Worm (Caenorhabditis elegans) whole organism, mixed stage, embryonic: Measurements from ENCODE around the gene F55F3.4.
A peak's percentile ranks its signal among the peaks of the same experiment; 100 is the strongest.

Experiments used
- M03D4.4 ChIP-seq: sonication (generic microtip); optimal IDR thresholded peaks from 2 replicates; lab custom pipeline; 2017; ENCODE audit warnings: mild to moderate bottlenecking, missing genetic modification characterization, missing compliant biosample characterization
- bed-3 ChIP-seq: fragments of 200-800 bp; sonication (Bioruptor generic); optimal IDR thresholded peaks from 3 replicates; lab custom pipeline; 2018; ENCODE audit warnings: mild to moderate bottlenecking, missing genetic modification characterization, moderate library complexity, missing compliant biosample characterization
- blmp-1 ChIP-seq: fragments of 150-350 bp; optimal IDR thresholded peaks from 2 replicates; lab custom pipeline; 2014; ENCODE audit warnings: missing biosample characterization, missing genetic modification characterization
- ceh-39 ChIP-seq: fragments of 150-350 bp; optimal IDR thresholded peaks from 2 replicates; lab custom pipeline; 2014; ENCODE audit warnings: missing biosample characterization, missing genetic modification characterization
- ceh-43 ChIP-seq: fragments of 200-800 bp; sonication (Bioruptor generic); optimal IDR thresholded peaks from 2 replicates; lab custom pipeline; 2018; ENCODE audit warnings: mild to moderate bottlenecking, missing genetic modification characterization, moderate library complexity, missing compliant biosample characterization
- ces-1 ChIP-seq: fragments of 150-350 bp; optimal IDR thresholded peaks from 2 replicates; lab custom pipeline; 2014; ENCODE audit warnings: missing biosample characterization, missing genetic modification reagents, missing genetic modification characterization
- cnd-1 ChIP-seq: fragments of 200-800 bp; sonication (Bioruptor generic); optimal IDR thresholded peaks from 2 replicates; lab custom pipeline; 2018; ENCODE audit warnings: mild to moderate bottlenecking, missing genetic modification characterization, missing compliant biosample characterization
- drap-1 ChIP-seq: fragments of 200-800 bp; sonication (Bioruptor generic); optimal IDR thresholded peaks from 3 replicates; lab custom pipeline; 2018; ENCODE audit warnings: mild to moderate bottlenecking, missing genetic modification characterization, missing compliant biosample characterization
- elt-1 ChIP-seq: sonication (generic microtip); optimal IDR thresholded peaks from 2 replicates; lab custom pipeline; 2017; ENCODE audit warnings: missing genetic modification characterization, mild to moderate bottlenecking, missing compliant biosample characterization, antibody characterized with exemption, moderate library complexity, borderline replicate concordance; ENCODE audit not compliant: insufficient read depth
- elt-3 ChIP-seq: fragments of 150-350 bp; optimal IDR thresholded peaks from 2 replicates; lab custom pipeline; 2014; ENCODE audit warnings: missing biosample characterization, missing genetic modification characterization
- flh-1 ChIP-seq: fragments of 200-800 bp; sonication (Bioruptor generic); optimal IDR thresholded peaks from 2 replicates; lab custom pipeline; 2018; ENCODE audit warnings: mild to moderate bottlenecking, missing genetic modification characterization, moderate library complexity, missing compliant biosample characterization
- ham-2 ChIP-seq: fragments of 200-800 bp; sonication (Bioruptor generic); optimal IDR thresholded peaks from 2 replicates; lab custom pipeline; 2018; ENCODE audit warnings: mild to moderate bottlenecking, missing genetic modification characterization, missing compliant biosample characterization
- hlh-1 ChIP-seq: fragments of 150-350 bp; optimal IDR thresholded peaks from 2 replicates; lab custom pipeline; 2014; ENCODE audit warnings: missing biosample characterization, missing genetic modification reagents, missing genetic modification characterization
- lin-13 ChIP-seq: fragments of 150-350 bp; optimal IDR thresholded peaks from 2 replicates; lab custom pipeline; 2014; ENCODE audit warnings: missing biosample characterization, missing genetic modification characterization
- lsy-2 ChIP-seq: fragments of 150-350 bp; optimal IDR thresholded peaks from 2 replicates; lab custom pipeline; 2014; ENCODE audit warnings: missing biosample characterization, missing genetic modification characterization
- mab-5 ChIP-seq: fragments of 150-350 bp; optimal IDR thresholded peaks from 2 replicates; lab custom pipeline; 2014; ENCODE audit warnings: missing biosample characterization, missing genetic modification characterization
- nhr-12 ChIP-seq: fragments of 150-350 bp; optimal IDR thresholded peaks from 2 replicates; lab custom pipeline; 2014; ENCODE audit warnings: missing biosample characterization, missing genetic modification characterization
- nhr-2 ChIP-seq: fragments of 150-350 bp; optimal IDR thresholded peaks from 2 replicates; lab custom pipeline; 2014; ENCODE audit warnings: missing biosample characterization, missing genetic modification characterization
- nhr-237 ChIP-seq: fragments of 150-350 bp; optimal IDR thresholded peaks from 2 replicates; lab custom pipeline; 2014; ENCODE audit warnings: missing biosample characterization, missing genetic modification characterization
- nhr-28 ChIP-seq: fragments of 150-350 bp; optimal IDR thresholded peaks from 2 replicates; lab custom pipeline; 2014; ENCODE audit warnings: missing biosample characterization, missing genetic modification characterization
- nhr-76 ChIP-seq: sonication (generic microtip); optimal IDR thresholded peaks from 2 replicates; lab custom pipeline; 2017; ENCODE audit warnings: missing biosample characterization, missing genetic modification characterization
- pha-4 ChIP-seq: fragments of 150-350 bp; optimal IDR thresholded peaks from 2 replicates; lab custom pipeline; 2018; ENCODE audit warnings: missing biosample characterization, missing genetic modification reagents, missing genetic modification characterization
- sem-2 ChIP-seq: fragments of 200-800 bp; sonication (Bioruptor generic); optimal IDR thresholded peaks from 2 replicates; lab custom pipeline; 2018; ENCODE audit warnings: mild to moderate bottlenecking, missing genetic modification characterization, missing compliant biosample characterization
- sptf-1 ChIP-seq: sonication (generic microtip); optimal IDR thresholded peaks from 2 replicates; lab custom pipeline; 2017; ENCODE audit warnings: mild to moderate bottlenecking, missing genetic modification characterization, moderate library complexity, missing compliant biosample characterization
- tbx-8 ChIP-seq: fragments of 200-800 bp; sonication (Bioruptor generic); optimal IDR thresholded peaks from 2 replicates; lab custom pipeline; 2018; ENCODE audit warnings: mild to moderate bottlenecking, missing genetic modification characterization, moderate library complexity, missing compliant biosample characterization
- unc-120 ChIP-seq: sonication (generic microtip); optimal IDR thresholded peaks from 2 replicates; lab custom pipeline; 2017; ENCODE audit warnings: missing genetic modification characterization, missing compliant biosample characterization; ENCODE audit not compliant: poor library complexity, severe bottlenecking
- unc-39 ChIP-seq: fragments of 150-350 bp; optimal IDR thresholded peaks from 2 replicates; lab custom pipeline; 2014; ENCODE audit warnings: missing biosample characterization, missing genetic modification characterization
- unc-62 ChIP-seq: fragments of 150-350 bp; optimal IDR thresholded peaks from 2 replicates; lab custom pipeline; 2014; ENCODE audit warnings: missing biosample characterization, missing genetic modification reagents, missing genetic modification characterization
- zip-8 ChIP-seq: fragments of 150-350 bp; optimal IDR thresholded peaks from 2 replicates; lab custom pipeline; 2014; ENCODE audit warnings: missing biosample characterization, missing genetic modification characterization
- ztf-11 ChIP-seq: fragments of 150-350 bp; optimal IDR thresholded peaks from 2 replicates; lab custom pipeline; 2014; ENCODE audit warnings: missing biosample characterization, missing genetic modification characterization

Gene F55F3.4

DNA sequence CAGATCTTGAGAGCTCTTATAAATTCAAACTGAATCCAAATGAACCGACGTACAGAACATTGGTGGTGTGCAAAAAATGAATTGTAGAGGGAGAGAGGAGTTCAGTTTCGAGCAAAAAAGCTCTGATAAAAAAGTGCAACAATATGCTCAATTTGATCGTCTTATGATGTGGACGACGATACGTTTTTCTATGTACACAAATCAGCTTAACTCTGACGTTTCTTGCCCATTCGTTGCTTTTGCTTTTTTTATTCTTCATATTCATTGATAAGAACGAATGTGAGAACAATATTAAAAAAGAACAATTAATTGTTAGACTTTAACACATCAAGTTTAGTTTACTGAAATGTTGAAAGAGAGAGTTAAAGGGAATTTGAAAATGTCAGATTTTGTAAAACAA, 11.2 kb upstream of the F55F3.4 start:
- TF ChIP-seq hlh-1 (tag; lab: Kevin White, UChicago) = no peak
- no peak for TF ChIP-seq mab-5 (tag; lab: Kevin White, UChicago)
- TF ChIP-seq nhr-76 = no peak
- TF ChIP-seq nhr-2 = no peak
- no peak for TF ChIP-seq ceh-39 (tag; lab: Kevin White, UChicago)
- no peak for TF ChIP-seq ztf-11 (tag; lab: Kevin White, UChicago)
- no peak for TF ChIP-seq ceh-43 (GFP tag; lab: Kevin White, UChicago)
- TF ChIP-seq drap-1 = no peak
- no peak for TF ChIP-seq nhr-12 (tag; lab: Kevin White, UChicago)
- no peak for TF ChIP-seq blmp-1
- TF ChIP-seq unc-39 (tag; lab: Kevin White, UChicago) = no peak
- no peak for TF ChIP-seq sptf-1 (tag; lab: Kevin White, UChicago)
- TF ChIP-seq tbx-8 (GFP tag; lab: Kevin White, UChicago) = no peak
- TF ChIP-seq lsy-2 (tag; lab: Kevin White, UChicago) = no peak

DNA sequence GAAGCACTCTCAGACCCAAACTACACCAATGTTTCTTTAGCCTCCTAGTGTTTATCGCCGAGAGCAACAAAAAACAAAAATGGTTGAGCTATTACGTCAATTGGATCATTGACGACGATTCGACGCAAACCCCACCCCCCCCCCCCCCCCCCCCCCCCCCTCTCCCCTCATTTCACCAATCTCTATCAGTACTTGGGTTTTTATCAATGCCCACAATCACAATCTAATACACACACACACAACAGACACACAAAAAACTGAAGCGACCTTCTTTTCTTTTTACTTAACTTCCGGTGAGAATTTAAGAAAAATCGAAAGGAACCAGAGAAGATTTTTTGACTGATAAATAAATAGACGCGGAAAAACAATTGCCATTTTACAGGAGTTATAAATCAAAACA, 9.9 kb upstream of the F55F3.4 start:
- TF ChIP-seq ceh-43 (GFP tag; lab: Kevin White, UChicago) (no peak), mab-5 (tag; lab: Kevin White, UChicago) (no peak), ham-2 (GFP tag; lab: Kevin White, UChicago) (no peak), cnd-1 (no peak), nhr-237 (tag; lab: Kevin White, UChicago) (no peak), pha-4 (tag; lab: Kevin White, UChicago) (no peak), nhr-76 (no peak), nhr-28 (tag; lab: Kevin White, UChicago) (no peak), ztf-11 (tag; lab: Kevin White, UChicago) (no peak), sem-2 (no peak), elt-3 (no peak), zip-8 (tag; lab: Kevin White, UChicago) (no peak)
- TF ChIP-seq, all 35 proteins: peak for 0

DNA sequence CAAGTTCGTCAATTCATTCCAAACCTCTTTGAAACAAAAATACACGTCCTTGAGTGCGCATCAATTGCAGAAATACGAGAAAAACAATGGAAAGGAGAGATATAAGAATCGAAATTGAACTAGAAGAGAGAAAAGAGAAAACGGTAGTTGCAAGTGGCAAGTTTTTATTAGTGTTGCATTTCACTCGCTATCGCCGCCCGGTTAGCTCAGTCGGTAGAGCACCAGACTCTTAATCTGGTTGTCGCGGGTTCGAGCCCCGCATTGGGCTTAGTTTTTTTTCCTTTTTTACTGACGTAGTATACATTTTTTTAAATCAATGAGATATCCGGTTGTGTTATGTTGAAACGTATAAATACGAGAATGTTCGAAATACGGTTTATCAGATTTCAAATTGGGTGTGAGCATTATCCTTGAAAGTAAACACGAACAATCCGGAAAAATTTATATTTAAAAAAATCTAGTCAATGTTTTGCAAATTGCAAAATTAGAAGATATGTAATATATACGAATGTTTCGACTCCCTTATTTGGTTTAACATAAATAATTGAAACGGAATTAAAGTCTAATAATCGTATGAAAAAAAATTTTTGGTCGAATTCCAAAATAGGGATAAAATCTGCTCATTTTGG, 3.8 kb upstream of the F55F3.4 start:
- no peak for TF ChIP-seq lin-13 (tag; lab: Kevin White, UChicago)
- TF ChIP-seq unc-120 (tag; lab: Kevin White, UChicago) = peak; percentile 19
- TF ChIP-seq nhr-28 (tag; lab: Kevin White, UChicago) = no peak
- no peak for TF ChIP-seq ceh-39 (tag; lab: Kevin White, UChicago)
- peak; percentile 31 for TF ChIP-seq bed-3 (GFP tag; lab: Kevin White, UChicago)
- no peak for TF ChIP-seq ceh-43 (GFP tag; lab: Kevin White, UChicago)
- peak; percentile 9 for TF ChIP-seq M03D4.4 (tag; lab: Kevin White, UChicago)
- peak; percentile 0 for TF ChIP-seq flh-1 (GFP tag; lab: Kevin White, UChicago)

DNA sequence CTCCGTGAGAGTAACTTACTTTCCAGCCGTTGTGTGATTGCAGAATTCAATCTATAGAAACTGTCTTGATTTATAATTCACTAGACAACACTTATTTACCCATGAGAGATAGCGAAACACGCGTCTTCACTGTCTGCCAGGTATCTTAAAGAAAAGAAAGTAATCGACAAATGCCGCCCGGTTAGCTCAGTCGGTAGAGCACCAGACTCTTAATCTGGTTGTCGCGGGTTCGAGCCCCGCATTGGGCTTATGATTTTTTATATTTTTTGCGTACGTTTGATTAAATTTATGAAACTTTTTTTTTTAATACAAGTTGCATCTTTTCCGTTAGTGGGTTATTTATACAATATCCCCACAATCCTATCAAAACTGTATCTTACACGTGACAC, 3.3 kb upstream of the F55F3.4 start:
- TF ChIP-seq nhr-76 (no peak), ztf-11 (tag; lab: Kevin White, UChicago) (no peak)

DNA sequence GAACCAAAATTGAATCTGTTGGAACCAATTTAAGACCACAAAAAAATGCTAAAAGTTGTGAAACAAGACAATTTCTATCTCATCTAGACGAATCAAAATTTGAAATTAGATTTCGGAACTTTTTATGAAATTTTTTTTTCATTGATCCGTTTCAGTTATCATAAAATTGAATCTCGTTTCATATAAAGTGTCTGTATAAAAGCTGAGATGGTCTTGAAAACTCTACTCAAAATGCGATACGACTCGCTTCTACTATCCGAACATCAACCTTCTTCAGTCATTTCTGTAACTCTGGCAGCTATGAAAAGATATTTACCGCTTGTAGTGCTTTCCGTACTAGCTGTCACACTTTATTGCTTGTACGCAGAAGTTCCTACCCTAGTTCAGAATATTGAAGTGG, 5.2 kb downstream of the F55F3.4 start, which contains the start of gene ZK1086.3:
ZK1086.3 (plus strand) TSS at position 301 of the 400 bp plus-strand sequence.
- TF ChIP-seq nhr-28 (tag; lab: Kevin White, UChicago) = no peak
- TF ChIP-seq sem-2 = no peak
- TF ChIP-seq lsy-2 (tag; lab: Kevin White, UChicago) = no peak
- no peak for TF ChIP-seq ham-2 (GFP tag; lab: Kevin White, UChicago)
- TF ChIP-seq elt-1 (tag; lab: Kevin White, UChicago) = no peak
- TF ChIP-seq ces-1 (GFP tag; lab: Kevin White, UChicago) = no peak
- TF ChIP-seq nhr-237 (tag; lab: Kevin White, UChicago) = no peak
- TF ChIP-seq bed-3 (GFP tag; lab: Kevin White, UChicago) = no peak
- TF ChIP-seq elt-3 = no peak

DNA sequence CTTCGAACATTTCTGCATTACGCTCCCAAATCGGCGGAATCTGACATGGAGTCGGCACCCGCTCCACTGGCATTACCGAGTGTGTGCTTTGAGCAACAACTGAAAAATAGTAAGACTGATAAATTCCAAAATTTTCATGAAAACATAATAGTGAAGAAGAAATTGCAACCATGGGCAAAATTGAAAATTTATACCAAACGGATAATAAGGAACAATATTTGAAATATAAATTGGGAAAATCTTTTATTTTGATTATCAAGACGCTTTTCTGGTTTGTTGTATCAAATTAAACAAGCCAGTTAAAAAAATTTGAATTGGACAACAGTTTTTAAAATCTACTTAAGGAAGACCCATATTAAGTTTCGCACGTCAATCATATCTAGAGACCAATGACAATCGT, 8.2 kb downstream of the F55F3.4 start, which contains the start of gene ZK1086.2:
ZK1086.2 (minus strand) TSS at position 101 of the 400 bp plus-strand sequence.
- TF ChIP-seq sptf-1 (tag; lab: Kevin White, UChicago) (no peak), ces-1 (GFP tag; lab: Kevin White, UChicago) (no peak), nhr-237 (tag; lab: Kevin White, UChicago) (no peak), hlh-1 (tag; lab: Kevin White, UChicago) (no peak), nhr-2 (no peak), unc-62 (GFP tag; lab: Kevin White, UChicago) (no peak), nhr-12 (tag; lab: Kevin White, UChicago) (no peak), nhr-28 (tag; lab: Kevin White, UChicago) (no peak)
